Worm (Caenorhabditis elegans): Measurements from ENCODE around the gene ncr-2.

ce11 chrIII:8245591-8245990, 12.6 kb upstream of the ncr-2 start, which contains the start of gene C02F5.3:
- TF ChIP-seq him-1 (tag; optimal IDR thresholded peaks at IDR 0.05) (no peak), dao-5 (tag; optimal IDR thresholded peaks at IDR 0.05) (no peak), W03F9.2 (tag; optimal IDR thresholded peaks at IDR 0.05) (no peak)

Measured in whole organism, L4/young adult.